Worm (Caenorhabditis elegans) whole organism, L3 larva: ENCODE results near the gene C56A3.8.

Experiments
- ceh-28 ChIP-seq: fragments of 150-350 bp; optimal IDR thresholded peaks from 2 replicates; lab custom pipeline; 2014; ENCODE audit warnings: missing biosample characterization, missing genetic modification reagents, missing genetic modification characterization
- daf-12 ChIP-seq: fragments of 150-350 bp; optimal IDR thresholded peaks from 2 replicates; lab custom pipeline; 2014; ENCODE audit warnings: missing biosample characterization, missing genetic modification reagents, missing genetic modification characterization
- elt-2 ChIP-seq: sonication (generic microtip); optimal IDR thresholded peaks from 2 replicates; lab custom pipeline; 2016; ENCODE audit warnings: missing genetic modification reagents, mild to moderate bottlenecking, missing genetic modification characterization, missing compliant biosample characterization
- nhr-23 ChIP-seq: fragments of 150-350 bp; optimal IDR thresholded peaks from 2 replicates; lab custom pipeline; 2014; ENCODE audit warnings: missing biosample characterization, missing genetic modification reagents, missing genetic modification characterization
- nhr-43 ChIP-seq: sonication (generic microtip); optimal IDR thresholded peaks from 2 replicates; lab custom pipeline; 2016; ENCODE audit warnings: mild to moderate bottlenecking, missing genetic modification characterization, missing compliant biosample characterization; ENCODE audit not compliant: poor library complexity, severe bottlenecking
- nhr-76 ChIP-seq: fragments of 150-350 bp; sonication (generic microtip); optimal IDR thresholded peaks from 5 replicates; lab custom pipeline; 2014; ENCODE audit warnings: missing biosample characterization, missing genetic modification characterization

C56A3.8 gene

DNA sequence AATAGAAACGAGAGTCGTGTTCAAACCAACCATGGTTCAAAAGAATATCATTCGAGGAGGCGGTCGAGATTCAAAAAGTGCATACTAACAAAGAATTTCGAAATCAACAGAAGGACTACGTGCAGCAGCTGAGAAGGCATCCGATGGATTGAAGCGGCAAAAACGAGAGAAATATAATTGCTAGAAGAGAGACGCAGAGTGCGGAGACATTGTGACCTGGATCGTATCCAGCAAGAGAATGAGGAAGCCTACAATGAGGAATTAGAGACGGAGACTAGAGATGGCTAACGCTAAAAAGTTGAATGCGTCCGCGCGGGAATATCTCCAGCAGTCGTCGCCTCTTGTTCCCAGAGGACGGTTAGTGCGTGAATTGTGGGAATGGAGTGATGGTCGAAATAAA is 49.7 kb downstream of the C56A3.8 start:
- TF ChIP-seq daf-12 (tag; lab: Kevin White, UChicago), result no peak
- no peak for TF ChIP-seq nhr-76 (tag; lab: Kevin White, UChicago)
- TF ChIP-seq ceh-28 (tag; lab: Kevin White, UChicago), result no peak
- no peak for TF ChIP-seq elt-2 (tag; lab: Kevin White, UChicago)
- TF ChIP-seq nhr-43, result no peak
- TF ChIP-seq nhr-23 (tag; lab: Kevin White, UChicago), result peak; percentile 66
- TF ChIP-seq, all 47 proteins: peak for 1
